Worm (Caenorhabditis elegans) whole organism, L3 larva: ENCODE measurements around the gene fbxa-35.
A peak's percentile ranks its signal among the peaks of the same experiment; 100 is the strongest.

Experiments used
- ZK546.5 ChIP-seq: sonication (generic microtip); optimal IDR thresholded peaks from 2 replicates; lab custom pipeline; 2017; ENCODE audit warnings: missing biosample characterization, missing genetic modification characterization
- elt-2 ChIP-seq: sonication (generic microtip); optimal IDR thresholded peaks from 2 replicates; lab custom pipeline; 2016; ENCODE audit warnings: missing genetic modification reagents, mild to moderate bottlenecking, missing genetic modification characterization, missing compliant biosample characterization
- jun-1 ChIP-seq: fragments of 150-350 bp; optimal IDR thresholded peaks from 2 replicates; lab custom pipeline; 2014; ENCODE audit warnings: missing biosample characterization, missing genetic modification reagents, missing genetic modification characterization
- mdl-1 ChIP-seq: fragments of 150-350 bp; optimal IDR thresholded peaks from 2 replicates; lab custom pipeline; 2014; ENCODE audit warnings: missing biosample characterization, missing genetic modification characterization
- nhr-11 ChIP-seq: fragments of 150-350 bp; optimal IDR thresholded peaks from 2 replicates; lab custom pipeline; 2014; ENCODE audit warnings: missing biosample characterization, missing genetic modification characterization
- nhr-12 ChIP-seq: fragments of 150-350 bp; optimal IDR thresholded peaks from 2 replicates; lab custom pipeline; 2014; ENCODE audit warnings: missing biosample characterization, missing genetic modification characterization
- nhr-237 ChIP-seq: fragments of 150-350 bp; optimal IDR thresholded peaks from 2 replicates; lab custom pipeline; 2014; ENCODE audit warnings: missing biosample characterization, missing genetic modification characterization
- nhr-76 ChIP-seq: fragments of 150-350 bp; sonication (generic microtip); optimal IDR thresholded peaks from 5 replicates; lab custom pipeline; 2014; ENCODE audit warnings: missing biosample characterization, missing genetic modification characterization
- pha-4 ChIP-seq: fragments of 150-350 bp; optimal IDR thresholded peaks from 2 replicates; lab custom pipeline; 2014; ENCODE audit warnings: missing biosample characterization, missing genetic modification reagents, missing genetic modification characterization
- pqm-1 ChIP-seq: fragments of 150-350 bp; optimal IDR thresholded peaks from 2 replicates; lab custom pipeline; 2017; ENCODE audit warnings: missing biosample characterization, missing genetic modification characterization, inconsistent platforms

DNA sequence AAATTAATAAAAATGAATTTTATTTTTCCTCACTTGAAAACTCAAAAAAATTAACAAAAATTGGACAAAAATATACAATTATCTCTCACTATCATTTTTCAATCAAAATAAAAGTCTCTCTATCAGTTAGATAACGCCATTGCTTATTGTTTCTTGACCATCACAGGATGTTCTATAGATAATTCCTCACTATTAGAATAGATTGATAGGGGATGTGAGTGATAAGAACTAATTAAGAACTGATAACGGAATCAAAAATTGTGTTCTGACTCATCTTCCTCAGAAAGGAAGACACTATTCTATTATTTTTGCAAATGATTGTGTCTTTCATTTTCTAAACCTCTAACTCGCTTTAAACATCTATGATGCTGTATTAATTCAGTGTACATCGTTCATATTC lies 6.3 kb upstream of the fbxa-35 start:
- peak; percentile 75 for TF ChIP-seq elt-2 (tag; lab: Kevin White, UChicago)
- no peak for TF ChIP-seq nhr-76
- no peak for TF ChIP-seq mdl-1 (tag; lab: Kevin White, UChicago)
- TF ChIP-seq nhr-12 (tag; lab: Kevin White, UChicago) = no peak
- TF ChIP-seq nhr-237 = no peak
- no peak for TF ChIP-seq ZK546.5 (tag; lab: Kevin White, UChicago)
- TF ChIP-seq pha-4 (tag; lab: Kevin White, UChicago) = no peak
- TF ChIP-seq pqm-1 (tag; lab: Kevin White, UChicago) = peak; percentile 87
- TF ChIP-seq jun-1 (tag; lab: Kevin White, UChicago) = peak; percentile 31
- TF ChIP-seq nhr-11 (tag; lab: Kevin White, UChicago) = no peak
